Worm (Caenorhabditis elegans) whole organism, young adult: ENCODE measurements around the gene F11E6.11.

Experiments used
- B0035.1 ChIP-seq: sonication (generic microtip); optimal IDR thresholded peaks from 2 replicates; lab custom pipeline; 2016; ENCODE audit warnings: missing genetic modification characterization, mild to moderate bottlenecking, missing compliant biosample characterization, missing genotype, missing genetic modification reagents
- B0261.1 ChIP-seq: sonication (generic microtip); optimal IDR thresholded peaks from 2 replicates; lab custom pipeline; 2016; ENCODE audit warnings: mild to moderate bottlenecking, missing genetic modification characterization, moderate library complexity, missing compliant biosample characterization
- D2030.7 ChIP-seq: fragments of 200-800 bp; sonication (Bioruptor generic); IDR thresholded peaks from 2 replicates; pipeline ENCODE4 v1.3.6; 2022; ENCODE audit warnings: missing genetic modification reagents, missing genetic modification characterization, missing compliant biosample characterization
- F10E7.11 ChIP-seq: sonication (generic microtip); optimal IDR thresholded peaks from 2 replicates; lab custom pipeline; 2017; ENCODE audit warnings: mild to moderate bottlenecking, missing genetic modification characterization, moderate library complexity, missing compliant biosample characterization
- F22D6.2 ChIP-seq: sonication (generic microtip); optimal IDR thresholded peaks from 2 replicates; lab custom pipeline; 2016; ENCODE audit warnings: mild to moderate bottlenecking, missing genetic modification characterization, missing compliant biosample characterization
- F23B12.7 ChIP-seq: sonication (generic microtip); optimal IDR thresholded peaks from 2 replicates; lab custom pipeline; 2017; ENCODE audit warnings: missing genetic modification characterization, mild to moderate bottlenecking, missing compliant biosample characterization, antibody characterized with exemption, moderate library complexity; ENCODE audit not compliant: insufficient read depth
- F52B5.7 ChIP-seq: sonication (generic microtip); optimal IDR thresholded peaks from 2 replicates; lab custom pipeline; 2016; ENCODE audit warnings: mild to moderate bottlenecking, missing genetic modification characterization, missing compliant biosample characterization
- T26A5.8 ChIP-seq: sonication (generic microtip); optimal IDR thresholded peaks from 2 replicates; lab custom pipeline; 2016; ENCODE audit warnings: missing genetic modification characterization, missing compliant biosample characterization
- Y56A3A.18 ChIP-seq: fragments of 200-800 bp; sonication (Bioruptor generic); IDR thresholded peaks from 2 replicates; pipeline ENCODE4 v1.3.6; 2022; ENCODE audit warnings: missing genetic modification reagents, missing genetic modification characterization, missing compliant biosample characterization
- Y95B8A.8 ChIP-seq: fragments of 200-800 bp; sonication (Bioruptor generic); IDR thresholded peaks from 2 replicates; pipeline ENCODE4 v1.3.6; 2022; ENCODE audit warnings: missing genetic modification reagents, missing genetic modification characterization, missing compliant biosample characterization
- ZK185.1 ChIP-seq: sonication (generic microtip); optimal IDR thresholded peaks from 2 replicates; lab custom pipeline; 2016; ENCODE audit warnings: mild to moderate bottlenecking, missing genetic modification characterization, missing compliant biosample characterization; ENCODE audit not compliant: poor library complexity, severe bottlenecking
- bed-1 ChIP-seq: fragments of 200-800 bp; sonication (Bioruptor generic); IDR thresholded peaks from 2 replicates; pipeline ENCODE4 v1.3.6; 2022; ENCODE audit warnings: missing genetic modification reagents, missing genetic modification characterization, missing compliant biosample characterization
- cebp-1 ChIP-seq, 2 experiments: fragments of 200-800 bp in 1 of 2; sonication (Bioruptor generic) in 1 of 2; sonication (generic microtip) in 1 of 2; IDR thresholded peaks in 1 of 2; optimal IDR thresholded peaks in 1 of 2; 2 replicates each; pipeline versions ENCODE4 v1.3.6 to Lab custom; 2017 to 2022; ENCODE audit warnings: missing compliant biosample characterization in 2 of 2, missing genetic modification characterization in 2 of 2, mild to moderate bottlenecking in 1 of 2, missing genetic modification reagents in 1 of 2, moderate library complexity in 1 of 2
- ceh-79 ChIP-seq: sonication (generic microtip); optimal IDR thresholded peaks from 2 replicates; lab custom pipeline; 2017; ENCODE audit warnings: mild to moderate bottlenecking, missing genetic modification characterization, missing compliant biosample characterization
- dpff-1 ChIP-seq: sonication (generic microtip); optimal IDR thresholded peaks from 2 replicates; lab custom pipeline; 2017; ENCODE audit warnings: mild to moderate bottlenecking, missing genetic modification characterization, missing compliant biosample characterization
- efl-1 ChIP-seq: fragments of 150-350 bp; optimal IDR thresholded peaks from 2 replicates; lab custom pipeline; 2014; ENCODE audit warnings: missing biosample characterization, missing genetic modification reagents, missing genetic modification characterization
- egl-44 ChIP-seq: fragments of 200-800 bp; sonication (Bioruptor generic); IDR thresholded peaks from 2 replicates; pipeline ENCODE4 v1.3.6; 2022; ENCODE audit warnings: missing genetic modification reagents, missing genetic modification characterization, missing compliant biosample characterization
- hlh-26 ChIP-seq: fragments of 200-800 bp; sonication (Bioruptor generic); conservative IDR thresholded peaks from 2 replicates; pipeline ENCODE4 v1.3.6; 2022; ENCODE audit warnings: missing genetic modification reagents, missing genetic modification characterization, missing compliant biosample characterization
- hrde-1 ChIP-seq: sonication (generic microtip); optimal IDR thresholded peaks from 2 replicates; lab custom pipeline; 2016; ENCODE audit warnings: missing genetic modification characterization, mild to moderate bottlenecking, missing compliant biosample characterization, moderate library complexity, missing genotype, missing genetic modification reagents, borderline replicate concordance
- let-526 ChIP-seq: fragments of 200-800 bp; sonication (Bioruptor generic); IDR thresholded peaks from 2 replicates; pipeline ENCODE4 v1.3.6; 2022; ENCODE audit warnings: missing genetic modification reagents, missing genetic modification characterization, missing compliant biosample characterization
- lin-35 ChIP-seq, 3 experiments: fragments of 150-350 bp in 2 of 3; sonication (generic microtip) in 1 of 3; optimal IDR thresholded peaks; 2 replicates each; lab custom pipeline; 2014 to 2018; ENCODE audit warnings: missing biosample characterization in 3 of 3, missing genetic modification characterization in 3 of 3, missing genetic modification reagents in 3 of 3
- lin-54 ChIP-seq: fragments of 200-800 bp; sonication (Bioruptor generic); optimal IDR thresholded peaks from 2 replicates; lab custom pipeline; 2018; ENCODE audit warnings: mild to moderate bottlenecking, missing genetic modification characterization, missing compliant biosample characterization
- madf-3 ChIP-seq: fragments of 200-800 bp; sonication (Bioruptor generic); IDR thresholded peaks from 2 replicates; pipeline ENCODE4 v1.3.6; 2022; ENCODE audit warnings: missing genetic modification reagents, missing genetic modification characterization, missing compliant biosample characterization
- mcd-1 ChIP-seq: fragments of 200-800 bp; sonication (Bioruptor generic); IDR thresholded peaks from 2 replicates; pipeline ENCODE4 v1.3.6; 2022; ENCODE audit warnings: missing genetic modification reagents, missing genetic modification characterization, missing compliant biosample characterization
- nfya-2 ChIP-seq: fragments of 200-800 bp; sonication (Bioruptor generic); IDR thresholded peaks from 2 replicates; pipeline ENCODE4 v1.3.6; 2022; ENCODE audit warnings: missing genetic modification reagents, missing genetic modification characterization, missing compliant biosample characterization
- nfyb-1 ChIP-seq: fragments of 200-800 bp; sonication (Bioruptor generic); IDR thresholded peaks from 2 replicates; pipeline ENCODE4 v1.3.6; 2022; ENCODE audit warnings: missing genetic modification reagents, missing genetic modification characterization, missing compliant biosample characterization
- nhr-80 ChIP-seq: sonication (generic microtip); optimal IDR thresholded peaks from 2 replicates; lab custom pipeline; 2016; ENCODE audit warnings: missing genetic modification characterization, missing compliant biosample characterization
- pha-4 ChIP-seq: fragments of 150-350 bp; sonication (generic microtip); optimal IDR thresholded peaks from 2 replicates; lab custom pipeline; 2014; ENCODE audit warnings: missing biosample characterization, missing genetic modification reagents, missing genetic modification characterization
- rpc-1 ChIP-seq, 2 experiments: fragments of 150-350 bp in 1 of 2; sonication (generic microtip) in 1 of 2; optimal IDR thresholded peaks; 2 replicates each; lab custom pipeline; 2014 to 2018; ENCODE audit warnings: missing biosample characterization in 1 of 2, missing genetic modification characterization in 1 of 2, missing genetic modification reagents in 1 of 2, missing genotype in 1 of 2
- snpc-1.1 ChIP-seq: sonication (generic microtip); optimal IDR thresholded peaks from 2 replicates; lab custom pipeline; 2017; ENCODE audit warnings: missing genetic modification characterization, mild to moderate bottlenecking, missing compliant biosample characterization, antibody characterized with exemption, moderate library complexity, missing genotype, missing genetic modification reagents; ENCODE audit not compliant: insufficient read depth
- unc-130 ChIP-seq: sonication (generic microtip); optimal IDR thresholded peaks from 2 replicates; lab custom pipeline; 2016; ENCODE audit warnings: missing genetic modification reagents, missing genetic modification characterization, missing compliant biosample characterization
- zfh-2 ChIP-seq: fragments of 200-800 bp; sonication (Bioruptor generic); conservative IDR thresholded peaks from 2 replicates; pipeline ENCODE4 v1.3.6; 2022; ENCODE audit warnings: missing genetic modification reagents, missing genetic modification characterization, missing compliant biosample characterization
- ztf-18 ChIP-seq: sonication (generic microtip); optimal IDR thresholded peaks from 2 replicates; lab custom pipeline; 2016; ENCODE audit warnings: missing genotype, mild to moderate bottlenecking, missing genetic modification characterization, missing compliant biosample characterization

F11E6.11 gene

DNA sequence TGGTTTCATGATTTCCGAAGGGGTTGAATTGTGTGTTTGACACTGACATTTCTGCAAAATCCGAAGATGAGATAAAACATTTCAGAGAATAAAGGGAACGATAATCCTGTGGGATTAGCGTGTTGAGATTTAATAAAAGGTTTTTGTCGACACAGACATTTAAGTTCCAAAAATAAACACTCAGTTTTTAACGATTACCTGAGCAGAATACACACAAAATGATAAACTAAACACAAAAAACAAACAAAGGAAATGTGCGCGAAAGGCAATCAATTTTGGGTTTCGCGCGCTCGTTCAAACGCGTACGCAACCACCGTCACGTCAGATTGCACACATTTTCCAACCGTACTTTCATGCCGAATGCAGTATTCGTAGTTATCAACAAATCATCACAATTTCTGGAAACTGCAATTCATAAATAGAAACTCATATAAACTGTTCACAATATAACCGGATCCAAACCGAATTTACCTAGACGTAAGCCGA, 18.6 kb downstream of the F11E6.11 start, which contains the start of gene rif-1.1 (continued):
- TF ChIP-seq T26A5.8 (tag; lab: Kevin White, UChicago): no peak
- TF ChIP-seq unc-130 (GFP tag; lab: Kevin White, UChicago): peak; percentile 56
- peak; percentile 60 for TF ChIP-seq mcd-1 (GFP tag; lab: Robert Waterston, UW)
- peak; percentile 88 for TF ChIP-seq lin-54 (GFP tag; lab: Kevin White, UChicago)
- TF ChIP-seq rpc-1 (optimal IDR thresholded peaks at IDR 0.05; lab: Kevin White, UChicago): no peak
- no peak for TF ChIP-seq rpc-1 (tag; optimal IDR thresholded peaks at IDR 0.05; lab: Kevin White, UChicago)
- TF ChIP-seq D2030.7 (GFP tag; lab: Robert Waterston, UW): peak; percentile 96
- no peak for TF ChIP-seq bed-1 (GFP tag; lab: Robert Waterston, UW)

DNA sequence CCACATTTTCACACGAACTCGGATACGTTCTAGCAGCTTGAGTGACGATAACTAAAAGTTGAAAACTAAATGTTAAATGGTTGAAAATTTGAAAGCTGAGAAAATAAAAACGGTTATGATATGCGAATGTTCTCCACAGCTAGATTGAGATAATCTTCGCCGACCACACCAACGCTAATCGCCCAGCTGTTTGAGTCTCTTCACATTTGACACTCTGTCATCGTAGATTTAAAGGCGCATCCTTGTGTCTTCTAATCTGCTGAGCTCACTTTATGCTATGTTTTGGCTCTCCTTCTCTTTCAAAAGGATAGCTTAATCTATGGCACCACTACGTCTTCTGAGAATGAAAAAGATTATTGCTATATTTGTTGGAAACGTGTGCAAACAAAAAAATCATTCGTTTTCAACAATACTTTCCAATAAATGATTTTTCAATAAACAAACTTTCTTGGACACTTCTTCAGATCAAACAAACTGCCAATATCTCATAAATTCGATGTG, 20.5 kb downstream of the F11E6.11 start, which contains the start of gene F11E6.10:
Gene F11E6.10, minus strand, starts transcription at position 51 of the 501 bp plus-strand sequence.
- TF ChIP-seq Y95B8A.8 (GFP tag; lab: Robert Waterston, UW): no peak
- no peak for TF ChIP-seq let-526 (GFP tag; lab: Robert Waterston, UW)
- TF ChIP-seq egl-44: no peak
- TF ChIP-seq zfh-2: no peak
- TF ChIP-seq B0261.1: no peak
- TF ChIP-seq dpff-1 (tag; lab: Kevin White, UChicago): no peak
- TF ChIP-seq efl-1 (GFP tag; lab: Kevin White, UChicago): no peak
- TF ChIP-seq pha-4 (tag; lab: Kevin White, UChicago): no peak
- TF ChIP-seq Y56A3A.18 (GFP tag; lab: Robert Waterston, UW): no peak
- TF ChIP-seq lin-35 (GFP tag; optimal IDR thresholded peaks at IDR 0.05; lab: Kevin White, UChicago): no peak

DNA sequence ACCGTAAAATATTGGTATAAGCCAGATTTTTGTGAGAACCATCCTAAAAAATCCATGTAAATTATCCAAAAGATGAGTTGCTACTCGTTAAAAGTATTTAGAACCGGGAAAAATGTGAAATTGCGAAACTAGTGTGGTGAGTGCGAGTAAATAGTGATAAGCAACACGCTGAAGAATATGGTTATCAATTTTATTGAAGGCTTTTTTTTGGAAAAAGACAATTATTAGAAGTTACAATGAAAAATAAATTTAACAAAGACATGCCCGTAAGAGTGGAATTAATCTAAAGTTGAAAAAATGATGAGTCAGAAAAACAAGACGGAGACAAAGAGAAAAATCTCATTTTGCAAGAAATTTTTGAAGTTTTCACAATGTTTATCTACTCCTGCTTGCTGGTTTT, 23.3 kb downstream of the F11E6.11 start, which contains the start of gene F11E6.6:
Gene F11E6.6, minus strand, starts transcription at position 101 of the 400 bp plus-strand sequence.
- no peak for TF ChIP-seq cebp-1 (GFP tag; IDR thresholded peaks at IDR 0.05; lab: Robert Waterston, UW)
- peak; percentile 40 for TF ChIP-seq cebp-1 (tag; optimal IDR thresholded peaks at IDR 0.05; lab: Kevin White, UChicago)
- TF ChIP-seq F23B12.7 (tag; lab: Kevin White, UChicago): no peak
- TF ChIP-seq nhr-80 (tag; lab: Kevin White, UChicago): peak; percentile 23

- TF ChIP-seq F10E7.11 (tag; lab: Kevin White, UChicago) (no peak), nfya-2 (no peak), B0035.1 (tag; lab: Kevin White, UChicago) (no peak), snpc-1.1 (tag; lab: Kevin White, UChicago) (no peak), ZK185.1 (tag; lab: Kevin White, UChicago) (no peak), ceh-79 (tag; lab: Kevin White, UChicago) (no peak), hrde-1 (tag; lab: Kevin White, UChicago) (no peak), F52B5.7 (tag; lab: Kevin White, UChicago) (no peak), madf-3 (GFP tag; lab: Robert Waterston, UW) (no peak), nhr-80 (tag; lab: Kevin White, UChicago) (peak; percentile 51), T26A5.8 (tag; lab: Kevin White, UChicago) (no peak), F22D6.2 (tag; lab: Kevin White, UChicago) (no peak), hlh-26 (GFP tag; lab: Robert Waterston, UW) (no peak), ztf-18 (tag; lab: Kevin White, UChicago) (peak; percentile 22), egl-44 (no peak), D2030.7 (GFP tag; lab: Robert Waterston, UW) (no peak), nfyb-1 (GFP tag; lab: Robert Waterston, UW) (0 out of 2 replicates have a peak, but pooled peaks have one; percentile 19)
- TF ChIP-seq, all 124 proteins: peak for 3
These were observed 24.7 kb downstream of the F11E6.11 start, which contains the start of gene elo-2 for ce11 chrIV:17467325-17467724. Gene elo-2, minus strand, starts transcription at chrIV:17467408.
